Worm (Caenorhabditis elegans) whole organism, L1 larva: ENCODE results near the gene daf-12.

Experiments
- nhr-19 ChIP-seq: fragments of 200-800 bp; sonication (Bioruptor generic); conservative IDR thresholded peaks from 2 replicates; pipeline ENCODE4 v1.3.6; 2022; ENCODE audit warnings: missing genetic modification characterization, missing compliant biosample characterization
- nhr-77 ChIP-seq: fragments of 150-350 bp; optimal IDR thresholded peaks from 2 replicates; lab custom pipeline; 2014; ENCODE audit warnings: missing biosample characterization, missing genetic modification characterization
- ztf-11 ChIP-seq, 2 experiments: sonication (generic microtip); optimal IDR thresholded peaks; 2 replicates each; lab custom pipeline; 2016 to 2017; ENCODE audit warnings: missing genetic modification characterization in 2 of 2, missing biosample characterization in 1 of 2, missing compliant biosample characterization in 1 of 2
- ztf-4 ChIP-seq: fragments of 150-350 bp; optimal IDR thresholded peaks from 2 replicates; lab custom pipeline; 2014; ENCODE audit warnings: missing biosample characterization, missing genetic modification characterization

DNA sequence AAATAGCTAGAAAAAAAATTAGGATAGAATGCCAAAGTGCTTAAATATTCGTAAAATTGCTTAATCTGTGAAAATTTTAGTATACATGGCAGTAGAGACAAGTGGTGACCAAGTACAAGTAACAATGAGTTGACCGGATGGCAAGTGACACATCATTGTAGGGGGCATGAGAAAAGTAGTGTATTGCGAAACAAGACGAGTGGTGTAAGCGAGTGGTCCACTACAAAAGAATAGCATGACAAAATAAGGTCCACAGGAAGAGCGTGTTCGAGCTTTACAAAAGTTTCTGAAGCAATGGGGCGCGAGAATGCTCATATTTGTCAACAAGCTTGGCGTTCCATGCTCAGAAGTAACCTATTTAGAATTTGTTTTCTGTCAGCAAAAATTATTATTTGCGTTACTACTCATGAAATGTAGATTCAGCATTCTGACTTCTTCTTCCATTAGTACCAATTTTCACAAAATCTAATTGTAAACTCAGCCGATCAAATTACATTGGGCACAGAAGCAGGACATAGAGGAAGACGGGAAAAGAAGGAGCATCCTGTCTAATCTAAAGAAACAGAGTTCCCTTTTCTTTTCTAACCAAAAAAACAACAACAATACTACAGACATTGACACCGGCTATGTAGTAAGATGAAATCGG, 16.0 kb upstream of the daf-12 start:
- no peak for TF ChIP-seq nhr-77 (tag; lab: Kevin White, UChicago)
- no peak for TF ChIP-seq ztf-11 (tag; optimal IDR thresholded peaks at IDR 0.05; lab: Kevin White, UChicago)
- TF ChIP-seq nhr-19 (GFP tag; lab: Robert Waterston, UW), result no peak
- no peak for TF ChIP-seq ztf-4 (tag; lab: Kevin White, UChicago)
